Worm (Caenorhabditis elegans): ENCODE measurements around the gene T23F2.4.

ce11 chrX:5485284-5485927 lies 29.5 kb downstream of the T23F2.4 start:
- no peak for TF ChIP-seq sptf-1 (tag; optimal IDR thresholded peaks at IDR 0.05)
- peak in 1 of 2 experiments; percentile 36 for TF ChIP-seq mdl-1 (tag; optimal IDR thresholded peaks at IDR 0.05)
- TF ChIP-seq zag-1 (tag; optimal IDR thresholded peaks at IDR 0.05), result no peak
- TF ChIP-seq unc-62 (GFP tag; optimal IDR thresholded peaks at IDR 0.05), result no peak
- no peak for TF ChIP-seq aly-2 (tag; optimal IDR thresholded peaks at IDR 0.05)

All from whole organism, L1 larva.